Fruit fly (Drosophila melanogaster) whole organism, embryonic: Measurements from ENCODE around the gene Agpat1.

Experiments used
- ATbp ChIP-seq: fragments of 200-800 bp; sonication (Bioruptor generic); optimal IDR thresholded peaks from 2 replicates; lab custom pipeline; 2017; ENCODE audit warnings: missing biosample characterization, mild to moderate bottlenecking, missing genetic modification characterization, missing genetic modification reagents
- Adf1 ChIP-seq: fragments of 200-800 bp; sonication (Bioruptor generic); IDR thresholded peaks from 2 replicates; pipeline ENCODE4 v1.3.6; 2022; ENCODE audit warnings: missing biosample characterization, missing genetic modification characterization
- Atf-2 ChIP-seq: fragments of 200-800 bp; sonication (Bioruptor generic); optimal IDR thresholded peaks from 2 replicates; lab custom pipeline; 2016; ENCODE audit warnings: missing biosample characterization, missing genetic modification characterization
- Awh ChIP-seq: fragments of 200-800 bp; sonication (Bioruptor generic); IDR thresholded peaks from 2 replicates; pipeline ENCODE4, ENCODE4 v1.3.6; 2022; ENCODE audit warnings: missing biosample characterization, missing genetic modification characterization
- CG10274 ChIP-seq: fragments of 200-800 bp; sonication (Bioruptor generic); optimal IDR thresholded peaks from 3 replicates; lab custom pipeline; 2017; ENCODE audit warnings: missing biosample characterization, mild to moderate bottlenecking, missing genetic modification characterization
- CG12219 ChIP-seq: fragments of 200-800 bp; sonication (Bioruptor generic); optimal IDR thresholded peaks from 3 replicates; lab custom pipeline; 2018; ENCODE audit warnings: missing biosample characterization, mild to moderate bottlenecking, missing genetic modification characterization
- CG1233 ChIP-seq: fragments of 200-800 bp; sonication (Bioruptor generic); optimal IDR thresholded peaks from 4 replicates; lab custom pipeline; 2018; ENCODE audit warnings: missing biosample characterization, mild to moderate bottlenecking, missing genetic modification characterization
- CG13624 ChIP-seq: fragments of 200-800 bp; sonication (Bioruptor generic); optimal IDR thresholded peaks from 2 replicates; lab custom pipeline; 2016; ENCODE audit warnings: missing biosample characterization, missing genetic modification characterization
- CG13775 ChIP-seq: fragments of 200-800 bp; sonication (Bioruptor generic); optimal IDR thresholded peaks from 3 replicates; lab custom pipeline; 2017; ENCODE audit warnings: missing biosample characterization, mild to moderate bottlenecking, missing genetic modification characterization
- CG15011 ChIP-seq: fragments of 200-800 bp; sonication (Bioruptor generic); optimal IDR thresholded peaks from 3 replicates; lab custom pipeline; 2018; ENCODE audit warnings: missing biosample characterization, mild to moderate bottlenecking, missing genetic modification characterization
- CG15514 ChIP-seq: fragments of 200-800 bp; sonication (Bioruptor generic); optimal IDR thresholded peaks from 3 replicates; lab custom pipeline; 2017; ENCODE audit warnings: missing biosample characterization, missing genetic modification characterization, mild to moderate bottlenecking, moderate library complexity, missing genetic modification reagents
- CG17361 ChIP-seq: fragments of 200-800 bp; sonication (Bioruptor generic); IDR thresholded peaks from 3 replicates; pipeline ENCODE4 v1.3.6; 2022; ENCODE audit warnings: missing biosample characterization, missing genetic modification characterization
- CG18011 ChIP-seq: fragments of 200-800 bp; sonication (Bioruptor generic); optimal IDR thresholded peaks from 2 replicates; lab custom pipeline; 2017; ENCODE audit warnings: missing biosample characterization, missing genetic modification characterization, mild to moderate bottlenecking, moderate library complexity, missing genotype
- CG1832 ChIP-seq: fragments of 200-800 bp; sonication (Bioruptor generic); optimal IDR thresholded peaks from 2 replicates; lab custom pipeline; 2017; ENCODE audit warnings: missing biosample characterization, mild to moderate bottlenecking, missing genetic modification characterization, inconsistent platforms
- CG2678 ChIP-seq: fragments of 200-800 bp; sonication (Bioruptor generic); optimal IDR thresholded peaks from 3 replicates; lab custom pipeline; 2019; ENCODE audit warnings: missing biosample characterization, mild to moderate bottlenecking, missing genetic modification characterization, moderate library complexity
- CG4730 ChIP-seq: fragments of 200-800 bp; sonication (Bioruptor generic); IDR thresholded peaks from 2 replicates; pipeline ENCODE4 v1.3.6; 2022; ENCODE audit warnings: missing biosample characterization, missing genetic modification characterization
- CG6254 ChIP-seq: fragments of 200-800 bp; sonication (Bioruptor generic); optimal IDR thresholded peaks from 3 replicates; lab custom pipeline; 2017; ENCODE audit warnings: mild to moderate bottlenecking, missing biosample characterization, missing genetic modification reagents, missing genetic modification characterization
- CG6689 ChIP-seq: fragments of 200-800 bp; sonication (Bioruptor generic); IDR thresholded peaks from 2 replicates; pipeline ENCODE4 v1.3.6; 2022; ENCODE audit warnings: missing biosample characterization, missing genetic modification characterization
- CG7556 ChIP-seq: fragments of 200-800 bp; sonication (Bioruptor generic); optimal IDR thresholded peaks from 2 replicates; lab custom pipeline; 2017; ENCODE audit warnings: missing biosample characterization, mild to moderate bottlenecking, missing genetic modification characterization
- CG8290 ChIP-seq, 3 experiments: fragments of 200-800 bp; sonication (Bioruptor generic); optimal IDR thresholded peaks; 2 replicates each; lab custom pipeline; 2016 to 2019; ENCODE audit warnings: missing biosample characterization in 3 of 3, missing genetic modification characterization in 3 of 3, mild to moderate bottlenecking in 2 of 3, moderate library complexity in 1 of 3
- CG8388 ChIP-seq: fragments of 200-800 bp; sonication (Bioruptor generic); optimal IDR thresholded peaks from 2 replicates; lab custom pipeline; 2019; ENCODE audit warnings: missing biosample characterization, mild to moderate bottlenecking, missing genetic modification characterization, moderate library complexity
- CG9437 ChIP-seq: fragments of 200-800 bp; sonication (Bioruptor generic); optimal IDR thresholded peaks from 2 replicates; lab custom pipeline; 2018; ENCODE audit warnings: missing biosample characterization, mild to moderate bottlenecking, missing genetic modification characterization
- CG9817 ChIP-seq: fragments of 200-800 bp; sonication (Bioruptor generic); optimal IDR thresholded peaks from 2 replicates; lab custom pipeline; 2018; ENCODE audit warnings: missing biosample characterization, mild to moderate bottlenecking, missing genetic modification characterization, moderate library complexity
- CoRest ChIP-seq: fragments of 200-800 bp; sonication (Bioruptor generic); optimal IDR thresholded peaks from 3 replicates; lab custom pipeline; 2018; ENCODE audit warnings: missing biosample characterization, mild to moderate bottlenecking, missing genetic modification characterization, moderate library complexity
- Drgx ChIP-seq: fragments of 200-800 bp; sonication (Bioruptor generic); IDR thresholded peaks from 2 replicates; pipeline ENCODE4 v1.3.6; 2022; ENCODE audit warnings: missing biosample characterization, missing genetic modification characterization
- Hr51 ChIP-seq, 2 experiments: fragments of 200-800 bp; sonication (Bioruptor generic); optimal IDR thresholded peaks; 2 replicates in 1 of 2; 3 replicates in 1 of 2; lab custom pipeline; 2016 to 2018; ENCODE audit warnings: missing biosample characterization in 2 of 2, missing genetic modification characterization in 2 of 2, mild to moderate bottlenecking in 1 of 2, moderate library complexity in 1 of 2
- Lhr ChIP-seq: fragments of 200-800 bp; sonication (Bioruptor generic); optimal IDR thresholded peaks from 3 replicates; lab custom pipeline; 2017; ENCODE audit warnings: mild to moderate bottlenecking, missing biosample characterization, missing genetic modification reagents, missing genetic modification characterization
- MESR4 ChIP-seq: fragments of 200-800 bp; sonication (Bioruptor generic); optimal IDR thresholded peaks from 2 replicates; lab custom pipeline; 2018; ENCODE audit warnings: missing biosample characterization, mild to moderate bottlenecking, missing genetic modification characterization, moderate library complexity
- Max ChIP-seq: fragments of 200-800 bp; sonication (Bioruptor generic); optimal IDR thresholded peaks from 2 replicates; lab custom pipeline; 2016; ENCODE audit warnings: missing biosample characterization, mild to moderate bottlenecking, missing genetic modification characterization
- YL-1 ChIP-seq: fragments of 200-800 bp; sonication (Bioruptor generic); optimal IDR thresholded peaks from 3 replicates; lab custom pipeline; 2017; ENCODE audit warnings: missing biosample characterization, mild to moderate bottlenecking, missing genetic modification characterization
- bbx ChIP-seq: fragments of 200-800 bp; sonication (Bioruptor generic); IDR thresholded peaks from 2 replicates; pipeline ENCODE4 v1.3.6; 2022; ENCODE audit warnings: missing biosample characterization, missing genetic modification characterization; ENCODE audit not compliant: partially characterized antibody
- bcd ChIP-seq: fragments of 200-800 bp; sonication (Bioruptor generic); optimal IDR thresholded peaks from 2 replicates; lab custom pipeline; 2017; ENCODE audit warnings: missing biosample characterization, mild to moderate bottlenecking, missing genetic modification characterization
- bsh ChIP-seq, 2 experiments: fragments of 200-800 bp; sonication (Bioruptor generic); optimal IDR thresholded peaks; 2 replicates each; lab custom pipeline; 2017 to 2018; ENCODE audit warnings: mild to moderate bottlenecking in 2 of 2, missing biosample characterization in 2 of 2, missing genetic modification characterization in 2 of 2, moderate library complexity in 1 of 2
- caup ChIP-seq: fragments of 200-800 bp; sonication (Bioruptor generic); optimal IDR thresholded peaks from 3 replicates; lab custom pipeline; 2017; ENCODE audit warnings: missing biosample characterization, mild to moderate bottlenecking, missing genetic modification characterization, moderate library complexity; ENCODE audit not compliant: severe bottlenecking
- dmrt11E ChIP-seq: fragments of 200-800 bp; sonication (Bioruptor generic); optimal IDR thresholded peaks from 3 replicates; lab custom pipeline; 2018; ENCODE audit warnings: missing biosample characterization, mild to moderate bottlenecking, missing genetic modification characterization, moderate library complexity
- dpn ChIP-seq, 2 experiments: fragments of 200-800 bp; sonication (Bioruptor generic); optimal IDR thresholded peaks; 3 replicates each; lab custom pipeline; 2016; ENCODE audit warnings: missing biosample characterization in 2 of 2, missing genetic modification characterization in 2 of 2
- gcm ChIP-seq: fragments of 200-800 bp; sonication (Bioruptor generic); optimal IDR thresholded peaks from 2 replicates; lab custom pipeline; 2019; ENCODE audit warnings: missing biosample characterization, mild to moderate bottlenecking, missing genetic modification characterization, moderate library complexity
- jigr1 ChIP-seq: fragments of 200-800 bp; sonication (Bioruptor generic); IDR thresholded peaks from 3 replicates; pipeline ENCODE4 v1.3.6; 2022; ENCODE audit warnings: missing biosample characterization, missing genetic modification characterization
- nau ChIP-seq: fragments of 200-800 bp; sonication (Bioruptor generic); optimal IDR thresholded peaks from 3 replicates; lab custom pipeline; 2017; ENCODE audit warnings: missing biosample characterization, mild to moderate bottlenecking, missing genetic modification characterization, missing genetic modification reagents
- org-1 ChIP-seq: fragments of 200-800 bp; sonication (Bioruptor generic); optimal IDR thresholded peaks from 2 replicates; lab custom pipeline; 2017; ENCODE audit warnings: missing biosample characterization, missing genetic modification characterization
- seq ChIP-seq: fragments of 200-800 bp; sonication (Bioruptor generic); IDR thresholded peaks from 2 replicates; pipeline ENCODE4 v1.3.6; 2022; ENCODE audit warnings: missing biosample characterization, missing genetic modification characterization
- tap ChIP-seq: fragments of 200-800 bp; optimal IDR thresholded peaks from 3 replicates; lab custom pipeline; 2019; ENCODE audit warnings: missing biosample characterization, mild to moderate bottlenecking, missing genetic modification characterization, moderate library complexity
- tll ChIP-seq, 2 experiments: fragments of 200-800 bp in 1 of 2; fragments of >200 bp in 1 of 2; sonication (Bioruptor generic) in 1 of 2; optimal IDR thresholded peaks; 2 replicates each; lab custom pipeline; 2017 to 2019; ENCODE audit warnings: missing biosample characterization in 2 of 2, missing genetic modification characterization in 2 of 2, mild to moderate bottlenecking in 1 of 2, moderate library complexity in 1 of 2
- trem ChIP-seq: fragments of 200-800 bp; optimal IDR thresholded peaks from 3 replicates; lab custom pipeline; 2019; ENCODE audit warnings: missing biosample characterization, mild to moderate bottlenecking, missing genetic modification characterization, moderate library complexity
- vvl ChIP-seq: fragments of 200-800 bp; sonication (Bioruptor generic); IDR thresholded peaks from 2 replicates; pipeline ENCODE4 v1.3.6; 2022; ENCODE audit warnings: missing biosample characterization, missing genetic modification characterization
- wek ChIP-seq: fragments of 200-800 bp; sonication (Bioruptor generic); optimal IDR thresholded peaks from 3 replicates; lab custom pipeline; 2018; ENCODE audit warnings: missing biosample characterization, mild to moderate bottlenecking, missing genetic modification characterization, moderate library complexity
- wor ChIP-seq: fragments of 200-800 bp; sonication (Bioruptor generic); IDR thresholded peaks from 2 replicates; pipeline ENCODE4 v1.3.6; 2022; ENCODE audit warnings: missing biosample characterization, missing genetic modification characterization

The Agpat1 gene

dm6 chrX:12737735-12738390 is 27.2 kb upstream of the Agpat1 start (continued):
- peak; percentile 80 for TF ChIP-seq CG8388 (GFP tag; lab: Kevin White, UChicago)
- TF ChIP-seq Drgx (GFP tag; lab: Robert Waterston, UW), result peak; percentile 26; the same call in 1 of the 2 replicates
- TF ChIP-seq trem (tag; lab: Kevin White, UChicago), result peak; percentile 35
- peak in 1 of 2 experiments; percentile 80 for TF ChIP-seq bsh (GFP tag; optimal IDR thresholded peaks at IDR 0.05; lab: Kevin White, UChicago)
- TF ChIP-seq CG2678 (tag; lab: Kevin White, UChicago), result peak; percentile 92
- no peak for TF ChIP-seq jigr1 (GFP tag; lab: Robert Waterston, UW)
- peak; percentile 1 for TF ChIP-seq YL-1 (GFP tag; lab: Kevin White, UChicago)
- peak; percentile 56 for TF ChIP-seq caup
- TF ChIP-seq dpn (GFP tag; optimal IDR thresholded peaks at IDR 0.05; lab: Kevin White, UChicago), result peak; percentile 33 to 58
- TF ChIP-seq bcd, result peak; percentile 79
- peak; percentile 23 for TF ChIP-seq CG15011
- TF ChIP-seq tap, result peak; percentile 74
- peak; percentile 86 for TF ChIP-seq CG9437 (GFP tag; lab: Kevin White, UChicago)
- no peak for TF ChIP-seq bbx (GFP tag; lab: Robert Waterston, UW)
- peak; percentile 12 for TF ChIP-seq CG12219 (GFP tag; lab: Kevin White, UChicago)
- TF ChIP-seq wor, result peak; percentile 37; the same call in 1 of the 2 replicates
- TF ChIP-seq CG8290 (GFP tag; optimal IDR thresholded peaks at IDR 0.05; lab: Kevin White, UChicago), result peak; percentile 22
- TF ChIP-seq CG8290 (tag; optimal IDR thresholded peaks at IDR 0.05; lab: Kevin White, UChicago), result no peak
- TF ChIP-seq CG10274 (GFP tag; lab: Kevin White, UChicago), result peak; percentile 20
- peak; percentile 64 for TF ChIP-seq ATbp (GFP tag; lab: Kevin White, UChicago)
- peak; percentile 62 for TF ChIP-seq vvl (GFP tag; lab: Robert Waterston, UW)
- 0 out of 2 replicates have a peak, but pooled peaks have one; percentile 18 for TF ChIP-seq CG4730 (GFP tag; lab: Robert Waterston, UW)
- peak; percentile 55 for TF ChIP-seq seq
- TF ChIP-seq dmrt11E (tag; lab: Kevin White, UChicago), result peak; percentile 58
- TF ChIP-seq CG9817 (tag; lab: Kevin White, UChicago), result peak; percentile 59
- TF ChIP-seq tll (GFP tag; optimal IDR thresholded peaks at IDR 0.05; lab: Kevin White, UChicago), result no peak
- peak; percentile 54 for TF ChIP-seq Atf-2
- TF ChIP-seq Max (GFP tag; lab: Kevin White, UChicago), result no peak
- TF ChIP-seq CG18011 (GFP tag; lab: Kevin White, UChicago), result peak; percentile 21
- TF ChIP-seq CG7556 (GFP tag; lab: Kevin White, UChicago), result peak; percentile 86
- peak; percentile 71 for TF ChIP-seq gcm (GFP tag; lab: Kevin White, UChicago)
- TF ChIP-seq org-1 (GFP tag; lab: Kevin White, UChicago), result peak; percentile 64
- TF ChIP-seq CG1832 (GFP tag; lab: Kevin White, UChicago), result no peak
- TF ChIP-seq Lhr (GFP tag; lab: Kevin White, UChicago), result peak; percentile 13
- peak in 1 of 2 experiments; percentile 89 for TF ChIP-seq Hr51 (GFP tag; optimal IDR thresholded peaks at IDR 0.05; lab: Kevin White, UChicago)
- TF ChIP-seq CG15514 (GFP tag; lab: Kevin White, UChicago), result peak; percentile 36
- peak; percentile 67 for TF ChIP-seq CG1233
- TF ChIP-seq wek (GFP tag; lab: Kevin White, UChicago), result no peak
- peak; percentile 25 for TF ChIP-seq nau (GFP tag; lab: Kevin White, UChicago)
- peak; percentile 2; the same call in 1 of the 2 replicates for TF ChIP-seq Adf1 (GFP tag; lab: Robert Waterston, UW)
- TF ChIP-seq CG6689 (GFP tag; lab: Robert Waterston, UW), result peak; percentile 70
- TF ChIP-seq CoRest (tag; lab: Kevin White, UChicago), result peak; percentile 88
- TF ChIP-seq CG6254, result peak; percentile 19
- TF ChIP-seq MESR4 (GFP tag; lab: Kevin White, UChicago), result no peak
- peak; percentile 69 for TF ChIP-seq CG13775
- TF ChIP-seq Awh (GFP tag; lab: Robert Waterston, UW), result peak; percentile 32; the same call in 1 of the 2 replicates
- peak; percentile 95 for TF ChIP-seq CG17361 (GFP tag; lab: Robert Waterston, UW)
- no peak for TF ChIP-seq CG13624
